Worm (Caenorhabditis elegans) whole organism, L4 larva: ENCODE measurements around the gene idpp-16.

Experiments
- D1046.2 ChIP-seq: fragments of 200-800 bp; sonication (Bioruptor generic); IDR thresholded peaks from 2 replicates; pipeline ENCODE4 v1.3.6; 2022; ENCODE audit warnings: missing genetic modification characterization, missing compliant biosample characterization
- F26F4.8 ChIP-seq: fragments of 200-800 bp; sonication (Bioruptor generic); conservative IDR thresholded peaks from 2 replicates; pipeline ENCODE4 v1.3.6; 2022; ENCODE audit warnings: missing genetic modification characterization, missing compliant biosample characterization
- R02D3.7 ChIP-seq: fragments of 150-350 bp; sonication (generic microtip); optimal IDR thresholded peaks from 3 replicates; lab custom pipeline; 2014; ENCODE audit warnings: missing biosample characterization, missing genetic modification characterization
- T20F7.1 ChIP-seq: fragments of 200-800 bp; sonication (Bioruptor generic); optimal IDR thresholded peaks from 2 replicates; lab custom pipeline; 2018; ENCODE audit warnings: mild to moderate bottlenecking, missing genetic modification characterization, missing compliant biosample characterization
- Y105C5A.15 ChIP-seq: fragments of 200-800 bp; sonication (Bioruptor generic); IDR thresholded peaks from 2 replicates; pipeline ENCODE4 v1.3.6; 2022; ENCODE audit warnings: missing genetic modification characterization, missing compliant biosample characterization
- Y48G9A.11 ChIP-seq: fragments of 200-800 bp; sonication (Bioruptor generic); IDR thresholded peaks from 2 replicates; pipeline ENCODE4 v1.3.6; 2022; ENCODE audit warnings: missing genetic modification reagents, missing genetic modification characterization, missing compliant biosample characterization
- ZK337.2 ChIP-seq: fragments of 200-800 bp; sonication (Bioruptor generic); IDR thresholded peaks from 2 replicates; pipeline ENCODE4 v1.3.6; 2022; ENCODE audit warnings: missing genetic modification reagents, missing genetic modification characterization, missing compliant biosample characterization
- aha-1 ChIP-seq: fragments of 150-350 bp; peaks from one replicate; lab custom pipeline; 2014; ENCODE audit warnings: missing biosample characterization, missing genetic modification characterization
- ceh-28 ChIP-seq: fragments of 150-350 bp; optimal IDR thresholded peaks from 2 replicates; lab custom pipeline; 2014; ENCODE audit warnings: missing biosample characterization, missing genetic modification reagents, missing genetic modification characterization
- ceh-32 ChIP-seq: sonication (generic microtip); optimal IDR thresholded peaks from 2 replicates; lab custom pipeline; 2016; ENCODE audit warnings: mild to moderate bottlenecking, missing genetic modification characterization, missing compliant biosample characterization; ENCODE audit not compliant: poor library complexity
- ceh-62 ChIP-seq: sonication (generic microtip); optimal IDR thresholded peaks from 2 replicates; lab custom pipeline; 2017; ENCODE audit warnings: missing biosample characterization, missing genetic modification characterization
- ceh-82 ChIP-seq: sonication (generic microtip); optimal IDR thresholded peaks from 2 replicates; lab custom pipeline; 2017; ENCODE audit warnings: missing biosample characterization, missing genetic modification characterization
- daf-16 ChIP-seq, 3 experiments: sonication (generic microtip); optimal IDR thresholded peaks; 2 replicates each; lab custom pipeline; 2016 to 2017; ENCODE audit warnings: missing genetic modification characterization in 3 of 3, missing genetic modification reagents in 3 of 3, mild to moderate bottlenecking in 2 of 3, missing compliant biosample characterization in 2 of 3, missing biosample characterization in 1 of 3, moderate library complexity in 1 of 3
- daf-19 ChIP-seq: fragments of 200-800 bp; sonication (Bioruptor generic); conservative IDR thresholded peaks from 2 replicates; pipeline ENCODE4 v1.3.6; 2022; ENCODE audit warnings: missing genetic modification characterization, missing compliant biosample characterization
- daf-8 ChIP-seq: fragments of 200-800 bp; sonication (Bioruptor generic); IDR thresholded peaks from 2 replicates; pipeline ENCODE4 v1.3.6; 2022; ENCODE audit warnings: missing genetic modification characterization, missing compliant biosample characterization
- dmd-8 ChIP-seq: fragments of 200-800 bp; sonication (Bioruptor generic); IDR thresholded peaks from 2 replicates; pipeline ENCODE4 v1.3.6; 2022; ENCODE audit warnings: missing genetic modification characterization, missing compliant biosample characterization
- dmd-9 ChIP-seq: fragments of 200-800 bp; sonication (Bioruptor generic); IDR thresholded peaks from 2 replicates; pipeline ENCODE4 v1.3.6; 2022; ENCODE audit warnings: missing genetic modification reagents, missing genetic modification characterization, missing compliant biosample characterization
- dpl-1 ChIP-seq: fragments of 150-350 bp; optimal IDR thresholded peaks from 2 replicates; lab custom pipeline; 2014; ENCODE audit warnings: missing biosample characterization, missing genetic modification reagents, missing genetic modification characterization
- duxl-1 ChIP-seq: sonication (generic microtip); optimal IDR thresholded peaks from 2 replicates; lab custom pipeline; 2016; ENCODE audit warnings: mild to moderate bottlenecking, missing genetic modification characterization, moderate library complexity, missing compliant biosample characterization; ENCODE audit not compliant: poor library complexity
- fkh-10 ChIP-seq: fragments of 150-350 bp; optimal IDR thresholded peaks from 2 replicates; lab custom pipeline; 2014; ENCODE audit warnings: missing biosample characterization, missing genetic modification reagents, missing genetic modification characterization
- gei-8 ChIP-seq: fragments of 200-800 bp; sonication (Bioruptor generic); optimal IDR thresholded peaks from 2 replicates; lab custom pipeline; 2018; ENCODE audit warnings: mild to moderate bottlenecking, missing genetic modification characterization, missing compliant biosample characterization
- hlh-30 ChIP-seq: sonication (generic microtip); optimal IDR thresholded peaks from 2 replicates; lab custom pipeline; 2017; ENCODE audit warnings: antibody characterized with exemption, mild to moderate bottlenecking, missing genetic modification characterization, missing compliant biosample characterization; ENCODE audit not compliant: insufficient read depth
- lin-29 ChIP-seq: fragments of 200-800 bp; sonication (Bioruptor generic); IDR thresholded peaks from 2 replicates; pipeline ENCODE4 v1.3.6; 2022; ENCODE audit warnings: missing genetic modification reagents, missing genetic modification characterization, missing compliant biosample characterization
- lin-38 ChIP-seq: fragments of 200-800 bp; sonication (Bioruptor generic); IDR thresholded peaks from 2 replicates; pipeline ENCODE4 v1.3.6; 2022; ENCODE audit warnings: missing genetic modification reagents, missing genetic modification characterization, missing compliant biosample characterization
- madf-5 ChIP-seq, 2 experiments: fragments of 200-800 bp; sonication (Bioruptor generic); IDR thresholded peaks; 2 replicates each; pipeline ENCODE4 v1.3.6; 2022; ENCODE audit warnings: missing compliant biosample characterization in 2 of 2, missing genetic modification characterization in 2 of 2
- madf-9 ChIP-seq: fragments of 200-800 bp; sonication (Bioruptor generic); conservative IDR thresholded peaks from 2 replicates; pipeline ENCODE4 v1.3.6; 2022; ENCODE audit warnings: missing genetic modification reagents, missing genetic modification characterization, missing compliant biosample characterization
- mdl-1 ChIP-seq, 2 experiments: fragments of 150-350 bp in 1 of 2; sonication (generic microtip) in 1 of 2; optimal IDR thresholded peaks; 2 replicates each; lab custom pipeline; 2014 to 2017; ENCODE audit warnings: missing biosample characterization in 2 of 2, missing genetic modification characterization in 2 of 2
- mep-1 ChIP-seq: fragments of 150-350 bp; sonication (generic microtip); optimal IDR thresholded peaks from 3 replicates; lab custom pipeline; 2014; ENCODE audit warnings: missing biosample characterization, missing genetic modification characterization
- mes-2 ChIP-seq: sonication (generic microtip); optimal IDR thresholded peaks from 2 replicates; lab custom pipeline; 2016; ENCODE audit warnings: missing genotype, mild to moderate bottlenecking, missing genetic modification characterization, missing compliant biosample characterization; ENCODE audit not compliant: poor library complexity, severe bottlenecking
- mxl-2 ChIP-seq: fragments of 200-800 bp; sonication (Bioruptor generic); conservative IDR thresholded peaks from 2 replicates; pipeline ENCODE4 v1.3.6; 2022; ENCODE audit warnings: missing genetic modification reagents, missing genetic modification characterization, missing compliant biosample characterization
- mxl-3 ChIP-seq: fragments of 200-800 bp; sonication (Bioruptor generic); optimal IDR thresholded peaks from 2 replicates; lab custom pipeline; 2018; ENCODE audit warnings: mild to moderate bottlenecking, missing genetic modification characterization, missing compliant biosample characterization
- nhr-102 ChIP-seq: sonication (generic microtip); optimal IDR thresholded peaks from 2 replicates; lab custom pipeline; 2016; ENCODE audit warnings: mild to moderate bottlenecking, missing genetic modification characterization, moderate library complexity, missing compliant biosample characterization
- nhr-11 ChIP-seq: fragments of 150-350 bp; optimal IDR thresholded peaks from 2 replicates; lab custom pipeline; 2014; ENCODE audit warnings: missing biosample characterization, missing genetic modification characterization
- nhr-25 ChIP-seq: sonication (generic microtip); optimal IDR thresholded peaks from 2 replicates; lab custom pipeline; 2017; ENCODE audit warnings: missing genetic modification characterization, mild to moderate bottlenecking, missing compliant biosample characterization, antibody characterized with exemption, moderate library complexity, borderline replicate concordance; ENCODE audit not compliant: insufficient read depth
- nhr-41 ChIP-seq: fragments of 200-800 bp; sonication (Bioruptor generic); IDR thresholded peaks from 2 replicates; pipeline ENCODE4 v1.3.6; 2022; ENCODE audit warnings: missing genetic modification reagents, missing genetic modification characterization, missing compliant biosample characterization
- pha-4 ChIP-seq, 2 experiments: fragments of 150-350 bp in 1 of 2; fragments of 200-800 bp in 1 of 2; sonication (Bioruptor generic) in 1 of 2; IDR thresholded peaks in 1 of 2; optimal IDR thresholded peaks in 1 of 2; 2 replicates each; pipeline versions ENCODE4 v1.3.6 to Lab custom; 2014 to 2022; ENCODE audit warnings: missing genetic modification characterization in 2 of 2, missing genetic modification reagents in 2 of 2, missing biosample characterization in 1 of 2, missing compliant biosample characterization in 1 of 2
- sdz-12 ChIP-seq: fragments of 200-800 bp; sonication (Bioruptor generic); optimal IDR thresholded peaks from 2 replicates; lab custom pipeline; 2018; ENCODE audit warnings: mild to moderate bottlenecking, missing genetic modification characterization, missing compliant biosample characterization
- spr-1 ChIP-seq: sonication (generic microtip); optimal IDR thresholded peaks from 2 replicates; lab custom pipeline; 2016; ENCODE audit warnings: mild to moderate bottlenecking, missing genetic modification characterization, missing compliant biosample characterization
- tag-97 ChIP-seq: fragments of 200-800 bp; sonication (Bioruptor generic); IDR thresholded peaks from 2 replicates; pipeline ENCODE4 v1.3.6; 2022; ENCODE audit warnings: missing genetic modification characterization, missing compliant biosample characterization
- unc-39 ChIP-seq: sonication (generic microtip); optimal IDR thresholded peaks from 2 replicates; lab custom pipeline; 2017; ENCODE audit warnings: missing biosample characterization, missing genetic modification characterization
- vab-7 ChIP-seq: fragments of 200-800 bp; sonication (Bioruptor generic); IDR thresholded peaks from 2 replicates; pipeline ENCODE4 v1.3.6; 2022; ENCODE audit warnings: missing genetic modification reagents, missing genetic modification characterization, missing compliant biosample characterization
- zfp-2 ChIP-seq: sonication (generic microtip); optimal IDR thresholded peaks from 2 replicates; lab custom pipeline; 2016; ENCODE audit warnings: mild to moderate bottlenecking, missing genetic modification characterization, missing compliant biosample characterization
- zip-11 ChIP-seq: fragments of 200-800 bp; sonication (Bioruptor generic); IDR thresholded peaks from 2 replicates; pipeline ENCODE4 v1.3.6; 2022; ENCODE audit warnings: missing genetic modification characterization, missing compliant biosample characterization
- ztf-11 ChIP-seq: fragments of 150-350 bp; optimal IDR thresholded peaks from 2 replicates; lab custom pipeline; 2014; ENCODE audit warnings: missing biosample characterization, missing genetic modification characterization

The idpp-16 gene

ce11 chrV:11638634-11639117 is 32.4 kb upstream of the idpp-16 start (continued):
- TF ChIP-seq vab-7 (GFP tag; lab: Robert Waterston, UW) (no peak), Y105C5A.15 (GFP tag; lab: Robert Waterston, UW) (no peak), dpl-1 (no peak), daf-16 (GFP tag; optimal IDR thresholded peaks at IDR 0.05; lab: Kevin White, UChicago) (peak in 1 of 2 experiments; percentile 46), daf-16 (tag; optimal IDR thresholded peaks at IDR 0.05; lab: Kevin White, UChicago) (no peak), lin-38 (GFP tag; lab: Robert Waterston, UW) (no peak; the same call in 1 of the 2 replicates), ztf-11 (no peak), sdz-12 (GFP tag; lab: Kevin White, UChicago) (no peak), unc-39 (tag; lab: Kevin White, UChicago) (no peak), ceh-82 (tag; lab: Kevin White, UChicago) (no peak), zfp-2 (tag; lab: Kevin White, UChicago) (no peak), mes-2 (peak; percentile 48), daf-19 (GFP tag; lab: Robert Waterston, UW) (no peak), nhr-41 (GFP tag; lab: Robert Waterston, UW) (no peak), mep-1 (tag; lab: Kevin White, UChicago) (peak; percentile 50), ceh-32 (tag; lab: Kevin White, UChicago) (no peak), ceh-28 (no peak), R02D3.7 (tag; lab: Kevin White, UChicago) (no peak), spr-1 (no peak), nhr-25 (no peak), gei-8 (GFP tag; lab: Kevin White, UChicago) (no peak), hlh-30 (tag; lab: Kevin White, UChicago) (peak; percentile 74), nhr-102 (tag; lab: Kevin White, UChicago) (no peak), F26F4.8 (no peak), madf-5 (GFP tag; IDR thresholded peaks at IDR 0.05; lab: Robert Waterston, UW) (no peak), Y48G9A.11 (GFP tag; lab: Robert Waterston, UW) (no peak), mxl-3 (GFP tag; lab: Kevin White, UChicago) (no peak), fkh-10 (GFP tag; lab: Kevin White, UChicago) (no peak), pha-4 (GFP tag; IDR thresholded peaks at IDR 0.05; lab: Robert Waterston, UW) (no peak), pha-4 (tag; optimal IDR thresholded peaks at IDR 0.05; lab: Kevin White, UChicago) (peak; percentile 73), mxl-2 (GFP tag; lab: Robert Waterston, UW) (no peak)

DNA sequence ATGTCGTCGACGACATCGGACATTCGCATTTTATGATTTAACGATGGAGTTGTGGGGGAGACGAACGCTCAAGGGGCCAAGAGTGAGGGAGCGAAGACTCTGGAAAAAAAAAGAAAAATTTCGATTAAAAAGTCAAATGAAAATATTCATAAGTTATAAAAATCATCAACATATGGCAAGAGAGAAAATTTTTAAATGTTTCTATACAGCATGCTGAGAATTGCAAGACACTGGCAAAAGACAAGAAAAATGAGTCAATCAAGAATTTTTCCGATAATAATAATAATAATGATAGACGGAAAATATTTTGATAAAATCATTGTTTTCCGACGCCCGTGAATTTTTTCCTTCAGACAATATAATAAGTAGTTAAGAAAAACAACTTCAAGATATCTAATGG is 30.9 kb upstream of the idpp-16 start, which contains the start of gene sipa-1:
sipa-1 (minus strand) TSS at position 101 of the 400 bp plus-strand sequence.
- TF ChIP-seq mdl-1 (tag; optimal IDR thresholded peaks at IDR 0.05; lab: Kevin White, UChicago) (no peak), tag-97 (GFP tag; lab: Robert Waterston, UW) (no peak), mes-2 (no peak), R02D3.7 (tag; lab: Kevin White, UChicago) (no peak), nhr-11 (tag; lab: Kevin White, UChicago) (no peak), T20F7.1 (GFP tag; lab: Kevin White, UChicago) (no peak), daf-16 (GFP tag; optimal IDR thresholded peaks at IDR 0.05; lab: Kevin White, UChicago) (no peak), daf-16 (tag; optimal IDR thresholded peaks at IDR 0.05; lab: Kevin White, UChicago) (no peak), zip-11 (GFP tag; lab: Robert Waterston, UW) (no peak), D1046.2 (GFP tag; lab: Robert Waterston, UW) (no peak), lin-38 (GFP tag; lab: Robert Waterston, UW) (no peak), madf-9 (GFP tag; lab: Robert Waterston, UW) (no peak)

DNA sequence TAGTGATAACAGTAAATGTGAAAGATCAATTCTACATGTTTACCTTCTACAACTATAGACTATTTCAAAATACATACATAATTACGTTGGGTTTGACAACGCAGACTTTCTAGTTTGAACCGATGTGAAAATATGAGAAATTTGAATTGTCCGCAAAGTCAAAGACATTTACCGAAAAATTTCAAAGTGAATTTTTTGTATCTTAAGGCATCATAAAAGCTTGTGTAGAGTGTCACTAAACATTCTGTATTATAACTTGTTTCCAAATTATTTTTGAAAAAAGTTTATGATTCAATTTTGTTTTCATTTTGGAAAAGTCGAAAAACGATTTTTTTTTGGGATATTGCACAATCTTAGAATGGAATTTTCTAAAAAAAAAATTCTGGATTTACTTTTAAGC is 29.3 kb upstream of the idpp-16 start:
- no peak for TF ChIP-seq ZK337.2 (GFP tag; lab: Robert Waterston, UW)
- TF ChIP-seq aha-1 (tag; lab: Kevin White, UChicago) = peak; percentile 97
- no peak for TF ChIP-seq dmd-8 (GFP tag; lab: Robert Waterston, UW)
- no peak for TF ChIP-seq dmd-9 (GFP tag; lab: Robert Waterston, UW)
- TF ChIP-seq duxl-1 (tag; lab: Kevin White, UChicago) = no peak
- no peak for TF ChIP-seq daf-8 (GFP tag; lab: Robert Waterston, UW)
- TF ChIP-seq lin-29 (GFP tag; lab: Robert Waterston, UW) = no peak
- no peak for TF ChIP-seq ceh-62 (tag; lab: Kevin White, UChicago)
